Fruit fly (Drosophila melanogaster) whole organism: ENCODE data around the gene ND-18.

Experiments used
- CG8478 ChIP-seq: fragments of >200 bp; optimal IDR thresholded peaks from 2 replicates; lab custom pipeline; 2018; ENCODE audit warnings: inconsistent platforms
- Dll ChIP-seq: fragments of >200 bp; optimal IDR thresholded peaks from 2 replicates; lab custom pipeline; 2017

DNA sequence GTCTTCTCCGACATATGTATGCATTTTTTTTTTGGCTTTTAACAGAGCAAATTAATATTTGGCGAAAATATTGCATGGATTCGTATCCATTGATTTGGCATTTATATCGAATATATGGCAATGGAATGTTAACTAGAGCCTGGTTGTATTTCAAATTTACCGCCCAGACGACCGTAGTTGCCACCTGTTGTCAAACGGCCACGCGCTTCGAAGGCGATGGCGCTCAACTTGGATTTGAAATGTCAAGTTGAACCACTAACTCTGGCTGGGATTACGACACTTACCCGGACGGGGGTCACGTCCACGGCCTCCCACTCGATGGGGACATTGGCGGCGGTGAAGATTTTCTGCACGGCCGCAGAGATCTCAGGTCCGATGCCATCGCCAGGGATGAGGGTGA, 28.2 kb downstream of the ND-18 start:
- TF ChIP-seq CG8478, result no peak
- no peak for TF ChIP-seq Dll (lab: Kevin White, UChicago)
